Fruit fly (Drosophila melanogaster) whole organism, prepupa: ENCODE data around the gene CG3407.

Experiments
- Blimp-1 ChIP-seq: fragments of 200-800 bp; sonication (Bioruptor generic); optimal IDR thresholded peaks from 3 replicates; lab custom pipeline; 2017; ENCODE audit warnings: missing biosample characterization, missing genetic modification characterization, mild to moderate bottlenecking, moderate library complexity, missing genetic modification reagents
- CG10631 ChIP-seq: fragments of 200-800 bp; sonication (Bioruptor generic); optimal IDR thresholded peaks from 2 replicates; lab custom pipeline; 2016; ENCODE audit warnings: missing biosample characterization, missing genetic modification characterization
- CG10669 ChIP-seq: fragments of 200-800 bp; sonication (Bioruptor generic); optimal IDR thresholded peaks from 3 replicates; lab custom pipeline; 2018; ENCODE audit warnings: missing biosample characterization, mild to moderate bottlenecking, missing genetic modification characterization, moderate library complexity
- CG11762 ChIP-seq: fragments of 200-800 bp; sonication (Bioruptor generic); optimal IDR thresholded peaks from 3 replicates; lab custom pipeline; 2016; ENCODE audit warnings: missing biosample characterization, missing genetic modification characterization; ENCODE audit not compliant: insufficient read depth
- CG3032 ChIP-seq: fragments of 200-800 bp; optimal IDR thresholded peaks from 2 replicates; lab custom pipeline; 2019; ENCODE audit warnings: missing biosample characterization, mild to moderate bottlenecking, missing genetic modification characterization, moderate library complexity
- CG31627 ChIP-seq: fragments of 200-800 bp; sonication (Bioruptor generic); optimal IDR thresholded peaks from 3 replicates; lab custom pipeline; 2016; ENCODE audit warnings: missing biosample characterization, missing genetic modification characterization
- CG32006 ChIP-seq: fragments of 200-800 bp; sonication (Bioruptor generic); optimal IDR thresholded peaks from 3 replicates; lab custom pipeline; 2017; ENCODE audit warnings: missing biosample characterization, mild to moderate bottlenecking, missing genetic modification characterization
- CG34406 ChIP-seq: fragments of 200-800 bp; sonication (Bioruptor generic); optimal IDR thresholded peaks from 3 replicates; lab custom pipeline; 2016; ENCODE audit warnings: missing biosample characterization, missing genetic modification characterization
- CG3919 ChIP-seq: fragments of 200-800 bp; sonication (Bioruptor generic); optimal IDR thresholded peaks from 3 replicates; lab custom pipeline; 2016; ENCODE audit warnings: missing biosample characterization, missing genetic modification characterization
- CG6163 ChIP-seq: fragments of 200-800 bp; sonication (Bioruptor generic); IDR thresholded peaks from 3 replicates; pipeline ENCODE4 v1.3.6; 2022; ENCODE audit warnings: missing biosample characterization, missing genetic modification characterization
- CG6276 ChIP-seq: fragments of 200-800 bp; sonication (Bioruptor generic); optimal IDR thresholded peaks from 2 replicates; lab custom pipeline; 2017; ENCODE audit warnings: missing biosample characterization, mild to moderate bottlenecking, missing genetic modification characterization
- CG6792 ChIP-seq: fragments of 200-800 bp; sonication (Bioruptor generic); optimal IDR thresholded peaks from 3 replicates; lab custom pipeline; 2016; ENCODE audit warnings: missing biosample characterization, missing genetic modification characterization
- CG6808 ChIP-seq: fragments of 200-800 bp; sonication (Bioruptor generic); optimal IDR thresholded peaks from 3 replicates; lab custom pipeline; 2017; ENCODE audit warnings: missing biosample characterization, missing genetic modification characterization, mild to moderate bottlenecking, moderate library complexity, missing genetic modification reagents
- CG6854 ChIP-seq: fragments of 200-800 bp; sonication (Bioruptor generic); optimal IDR thresholded peaks from 2 replicates; lab custom pipeline; 2017; ENCODE audit warnings: missing biosample characterization, mild to moderate bottlenecking, missing genetic modification characterization
- CG8119 ChIP-seq: fragments of 200-800 bp; sonication (Bioruptor generic); IDR thresholded peaks from 3 replicates; pipeline ENCODE4 v1.3.6; 2022; ENCODE audit warnings: missing biosample characterization, missing genetic modification characterization
- CG8319 ChIP-seq: fragments of 200-800 bp; sonication (Bioruptor generic); optimal IDR thresholded peaks from 3 replicates; lab custom pipeline; 2016; ENCODE audit warnings: missing biosample characterization, missing genetic modification characterization
- CG8632 ChIP-seq: fragments of 200-800 bp; sonication (Bioruptor generic); optimal IDR thresholded peaks from 3 replicates; lab custom pipeline; 2016; ENCODE audit warnings: missing biosample characterization, missing genetic modification characterization
- Eip75B ChIP-seq: fragments of 200-800 bp; sonication (Bioruptor generic); optimal IDR thresholded peaks from 3 replicates; lab custom pipeline; 2016; ENCODE audit warnings: missing biosample characterization, missing genetic modification characterization
- Eip78C ChIP-seq: fragments of 200-800 bp; sonication (Bioruptor generic); peaks from one replicate; lab custom pipeline; 2016; ENCODE audit warnings: missing biosample characterization, missing genetic modification characterization
- Eip93F ChIP-seq: fragments of 200-800 bp; sonication (Bioruptor generic); optimal IDR thresholded peaks from 2 replicates; lab custom pipeline; 2016; ENCODE audit warnings: missing biosample characterization, mild to moderate bottlenecking, missing genetic modification characterization
- Ets21C ChIP-seq: fragments of 200-800 bp; sonication (Bioruptor generic); optimal IDR thresholded peaks from 3 replicates; lab custom pipeline; 2016; ENCODE audit warnings: missing biosample characterization, missing genetic modification characterization
- Ets96B ChIP-seq: fragments of 200-800 bp; optimal IDR thresholded peaks from 2 replicates; lab custom pipeline; 2019; ENCODE audit warnings: missing biosample characterization, mild to moderate bottlenecking, missing genetic modification characterization, moderate library complexity
- Gug ChIP-seq: fragments of 200-800 bp; sonication (Bioruptor generic); IDR thresholded peaks from 2 replicates; pipeline ENCODE4 v1.3.6; 2022; ENCODE audit warnings: missing biosample characterization, missing genetic modification characterization
- Hr38 ChIP-seq: sonication (Bioruptor generic); optimal IDR thresholded peaks from 2 replicates; lab custom pipeline; 2016; ENCODE audit warnings: missing biosample characterization, missing genetic modification characterization
- Hr39 ChIP-seq: fragments of 200-800 bp; sonication (Bioruptor generic); optimal IDR thresholded peaks from 2 replicates; lab custom pipeline; 2016; ENCODE audit warnings: missing biosample characterization, missing genetic modification characterization
- Hr4 ChIP-seq: fragments of 200-800 bp; sonication (Bioruptor generic); optimal IDR thresholded peaks from 3 replicates; lab custom pipeline; 2016; ENCODE audit warnings: missing biosample characterization, missing genetic modification characterization
- Lpt ChIP-seq: fragments of 200-800 bp; sonication (Bioruptor generic); optimal IDR thresholded peaks from 3 replicates; lab custom pipeline; 2016; ENCODE audit warnings: missing biosample characterization, missing genetic modification characterization
- Met ChIP-seq: fragments of 200-800 bp; sonication (Bioruptor generic); optimal IDR thresholded peaks from 3 replicates; lab custom pipeline; 2016; ENCODE audit warnings: missing biosample characterization, missing genetic modification characterization
- OdsH ChIP-seq: fragments of 200-800 bp; sonication (Bioruptor generic); optimal IDR thresholded peaks from 3 replicates; lab custom pipeline; 2016; ENCODE audit warnings: missing biosample characterization, missing genetic modification characterization
- Sox102F ChIP-seq: fragments of 200-800 bp; sonication (Bioruptor generic); optimal IDR thresholded peaks from 2 replicates; lab custom pipeline; 2016; ENCODE audit warnings: missing biosample characterization, mild to moderate bottlenecking, missing genetic modification characterization
- Sox14 ChIP-seq: fragments of 200-800 bp; sonication (Bioruptor generic); optimal IDR thresholded peaks from 3 replicates; lab custom pipeline; 2016; ENCODE audit warnings: missing biosample characterization, missing genetic modification characterization
- acj6 ChIP-seq: fragments of 200-800 bp; sonication (Bioruptor generic); optimal IDR thresholded peaks from 3 replicates; lab custom pipeline; 2016; ENCODE audit warnings: missing biosample characterization, missing genetic modification characterization
- cyc ChIP-seq: fragments of 200-800 bp; sonication (Bioruptor generic); optimal IDR thresholded peaks from 3 replicates; lab custom pipeline; 2016; ENCODE audit warnings: missing biosample characterization, missing genetic modification characterization
- dac ChIP-seq: fragments of 200-800 bp; sonication (Bioruptor generic); optimal IDR thresholded peaks from 2 replicates; lab custom pipeline; 2017; ENCODE audit warnings: missing biosample characterization, mild to moderate bottlenecking, missing genetic modification characterization
- dsx ChIP-seq: fragments of 200-800 bp; optimal IDR thresholded peaks from 3 replicates; lab custom pipeline; 2019; ENCODE audit warnings: missing biosample characterization, mild to moderate bottlenecking, missing genetic modification characterization, moderate library complexity; ENCODE audit not compliant: poor library complexity, severe bottlenecking
- eg ChIP-seq: fragments of 200-800 bp; sonication (Bioruptor generic); IDR thresholded peaks from 3 replicates; pipeline ENCODE4 v1.3.6; 2022; ENCODE audit warnings: missing biosample characterization, missing genetic modification characterization
- esn ChIP-seq: fragments of 200-800 bp; sonication (Bioruptor generic); optimal IDR thresholded peaks from 2 replicates; lab custom pipeline; 2016; ENCODE audit warnings: missing biosample characterization, mild to moderate bottlenecking, missing genetic modification characterization, moderate library complexity
- fd59A ChIP-seq: fragments of 200-800 bp; sonication (Bioruptor generic); optimal IDR thresholded peaks from 2 replicates; lab custom pipeline; 2017; ENCODE audit warnings: missing biosample characterization, mild to moderate bottlenecking, missing genetic modification characterization, missing genetic modification reagents
- lz ChIP-seq: fragments of 200-800 bp; sonication (Bioruptor generic); optimal IDR thresholded peaks from 3 replicates; lab custom pipeline; 2016; ENCODE audit warnings: missing biosample characterization, missing genetic modification characterization
- salr ChIP-seq, 2 experiments: fragments of 200-800 bp; sonication (Bioruptor generic); optimal IDR thresholded peaks; 3 replicates each; lab custom pipeline; 2016 to 2018; ENCODE audit warnings: missing biosample characterization in 2 of 2, missing genetic modification characterization in 2 of 2, mild to moderate bottlenecking in 1 of 2
- ss ChIP-seq, 2 experiments: fragments of 200-800 bp; sonication (Bioruptor generic); optimal IDR thresholded peaks; 2 replicates in 1 of 2; 3 replicates in 1 of 2; lab custom pipeline; 2017 to 2018; ENCODE audit warnings: mild to moderate bottlenecking in 2 of 2, missing biosample characterization in 2 of 2, missing genetic modification characterization in 2 of 2, moderate library complexity in 1 of 2
- svp ChIP-seq: fragments of 200-800 bp; sonication (Bioruptor generic); peaks from one replicate; lab custom pipeline; 2016; ENCODE audit warnings: missing biosample characterization, missing genetic modification characterization
- topi ChIP-seq: fragments of 200-800 bp; sonication (Bioruptor generic); optimal IDR thresholded peaks from 3 replicates; lab custom pipeline; 2016; ENCODE audit warnings: missing biosample characterization, missing genetic modification characterization
- vri ChIP-seq: fragments of 200-800 bp; sonication (Bioruptor generic); optimal IDR thresholded peaks from 3 replicates; lab custom pipeline; 2016; ENCODE audit warnings: missing biosample characterization, mild to moderate bottlenecking, missing genetic modification characterization

The CG3407 gene

dm6 chr2L:3853507-3854030 is 40.4 kb upstream of the CG3407 start (continued):
- TF ChIP-seq CG8632 (GFP tag; lab: Kevin White, UChicago) (no peak), CG10669 (GFP tag; lab: Kevin White, UChicago) (peak; percentile 2), topi (GFP tag; lab: Kevin White, UChicago) (no peak), CG3919 (GFP tag; lab: Kevin White, UChicago) (peak; percentile 22), CG31627 (GFP tag; lab: Kevin White, UChicago) (no peak), Eip78C (GFP tag; lab: Kevin White, UChicago) (peak; percentile 82), CG11762 (no peak), CG6792 (GFP tag; lab: Kevin White, UChicago) (no peak), Blimp-1 (GFP tag; lab: Kevin White, UChicago) (no peak), Ets96B (tag; lab: Kevin White, UChicago) (peak; percentile 21), CG34406 (GFP tag; lab: Kevin White, UChicago) (no peak), Sox14 (peak; percentile 13), CG6163 (GFP tag; lab: Robert Waterston, UW) (0 out of 3 replicates have a peak, but pooled peaks have one; percentile 46), CG6808 (GFP tag; lab: Kevin White, UChicago) (peak; percentile 26), dsx (GFP tag; lab: Kevin White, UChicago) (no peak), Gug (no peak), Hr38 (GFP tag; lab: Kevin White, UChicago) (no peak), dac (no peak), svp (GFP tag; lab: Kevin White, UChicago) (peak; percentile 69), CG8319 (no peak), ss (GFP tag; optimal IDR thresholded peaks at IDR 0.05; lab: Kevin White, UChicago) (no peak), CG32006 (peak; percentile 25), Ets21C (GFP tag; lab: Kevin White, UChicago) (no peak), CG6276 (GFP tag; lab: Kevin White, UChicago) (no peak), Eip93F (GFP tag; lab: Kevin White, UChicago) (no peak), eg (GFP tag; lab: Robert Waterston, UW) (no peak; the same call in 2 of the 3 replicates), Met (GFP tag; lab: Kevin White, UChicago) (peak; percentile 30)

- TF ChIP-seq CG10631 (GFP tag; lab: Kevin White, UChicago): peak; percentile 25
- TF ChIP-seq CG8632 (GFP tag; lab: Kevin White, UChicago): no peak
- peak; percentile 39 for TF ChIP-seq CG3919 (GFP tag; lab: Kevin White, UChicago)
- TF ChIP-seq OdsH (GFP tag; lab: Kevin White, UChicago): no peak
- peak; percentile 5 for TF ChIP-seq CG10669 (GFP tag; lab: Kevin White, UChicago)
- no peak for TF ChIP-seq CG6808 (GFP tag; lab: Kevin White, UChicago)
- no peak for TF ChIP-seq Hr38 (GFP tag; lab: Kevin White, UChicago)
- peak; percentile 20 for TF ChIP-seq Sox102F
- no peak for TF ChIP-seq CG6854
- TF ChIP-seq Hr4 (GFP tag; lab: Kevin White, UChicago): no peak
- peak in 1 of 2 experiments; percentile 8 for TF ChIP-seq salr (GFP tag; optimal IDR thresholded peaks at IDR 0.05; lab: Kevin White, UChicago)
- peak; percentile 38 for TF ChIP-seq esn (GFP tag; lab: Kevin White, UChicago)
- no peak for TF ChIP-seq Lpt (GFP tag; lab: Kevin White, UChicago)
- TF ChIP-seq Eip75B (GFP tag; lab: Kevin White, UChicago): no peak
- peak; percentile 3 for TF ChIP-seq Hr39
- peak; percentile 19 for TF ChIP-seq lz (GFP tag; lab: Kevin White, UChicago)
- peak; percentile 24 for TF ChIP-seq CG3032
- no peak for TF ChIP-seq CG8119 (GFP tag; lab: Robert Waterston, UW)
- TF ChIP-seq CG6163 (GFP tag; lab: Robert Waterston, UW): 0 out of 3 replicates have a peak, but pooled peaks have one; percentile 13
- peak; percentile 25 for TF ChIP-seq Eip78C (GFP tag; lab: Kevin White, UChicago)
- peak; percentile 13 for TF ChIP-seq Ets96B (tag; lab: Kevin White, UChicago)
- TF ChIP-seq fd59A: peak; percentile 6
- TF ChIP-seq Ets21C (GFP tag; lab: Kevin White, UChicago): no peak
- TF ChIP-seq dsx (GFP tag; lab: Kevin White, UChicago): no peak
- TF ChIP-seq Met (GFP tag; lab: Kevin White, UChicago): peak; percentile 32
- TF ChIP-seq svp (GFP tag; lab: Kevin White, UChicago): peak; percentile 64
- TF ChIP-seq topi (GFP tag; lab: Kevin White, UChicago): peak; percentile 21
- TF ChIP-seq CG34406 (GFP tag; lab: Kevin White, UChicago): no peak
- peak; percentile 33 for TF ChIP-seq cyc (GFP tag; lab: Kevin White, UChicago)
- TF ChIP-seq acj6: no peak
- TF ChIP-seq vri (GFP tag; lab: Kevin White, UChicago): no peak
Observed at dm6 chr2L:3852120-3852519, 38.9 kb upstream of the CG3407 start.
